Worm (Caenorhabditis elegans) whole organism, early embryonic: ENCODE data around the gene ZK154.5.

ENCODE experiments used
- B0310.2 ChIP-seq: sonication (generic microtip); optimal IDR thresholded peaks from 2 replicates; lab custom pipeline; 2016; ENCODE audit warnings: mild to moderate bottlenecking, missing genetic modification characterization, missing compliant biosample characterization
- F13C5.2 ChIP-seq: sonication (generic microtip); optimal IDR thresholded peaks from 2 replicates; lab custom pipeline; 2017; ENCODE audit warnings: mild to moderate bottlenecking, missing genetic modification characterization, inconsistent platforms, missing compliant biosample characterization
- aly-1 ChIP-seq: sonication (generic microtip); optimal IDR thresholded peaks from 2 replicates; lab custom pipeline; 2016; ENCODE audit warnings: missing genetic modification characterization, missing compliant biosample characterization
- ama-1 ChIP-seq: fragments of 150-350 bp; optimal IDR thresholded peaks from 2 replicates; lab custom pipeline; 2014
- ceh-13 ChIP-seq: fragments of 200-800 bp; sonication (Bioruptor generic); optimal IDR thresholded peaks from 2 replicates; lab custom pipeline; 2018; ENCODE audit warnings: mild to moderate bottlenecking, missing genetic modification characterization, missing compliant biosample characterization
- ceh-36 ChIP-seq: sonication (generic microtip); optimal IDR thresholded peaks from 2 replicates; lab custom pipeline; 2016; ENCODE audit warnings: missing genetic modification characterization, inconsistent platforms, missing compliant biosample characterization
- ets-7 ChIP-seq: sonication (generic microtip); optimal IDR thresholded peaks from 2 replicates; lab custom pipeline; 2016; ENCODE audit warnings: missing genotype, missing genetic modification characterization, missing compliant biosample characterization
- flt-1 ChIP-seq: fragments of 200-800 bp; sonication (Bioruptor generic); IDR thresholded peaks from 2 replicates; pipeline ENCODE4 v1.3.6; 2022; ENCODE audit warnings: missing genetic modification characterization, missing compliant biosample characterization
- hmbx-1 ChIP-seq: sonication (generic microtip); optimal IDR thresholded peaks from 2 replicates; lab custom pipeline; 2016; ENCODE audit warnings: mild to moderate bottlenecking, missing genetic modification characterization, missing compliant biosample characterization
- hmg-4 ChIP-seq: fragments of 200-800 bp; sonication (Bioruptor generic); optimal IDR thresholded peaks from 2 replicates; lab custom pipeline; 2018; ENCODE audit warnings: mild to moderate bottlenecking, missing genetic modification characterization, missing compliant biosample characterization
- hnd-1 ChIP-seq: sonication (generic microtip); optimal IDR thresholded peaks from 2 replicates; lab custom pipeline; 2016; ENCODE audit warnings: missing genetic modification characterization, missing compliant biosample characterization
- pes-1 ChIP-seq: fragments of 200-800 bp; sonication (Bioruptor generic); IDR thresholded peaks from 2 replicates; pipeline ENCODE4 v1.3.6; 2022; ENCODE audit warnings: missing genetic modification reagents, missing genetic modification characterization, missing compliant biosample characterization
- scrt-1 ChIP-seq: fragments of 200-800 bp; sonication (Bioruptor generic); IDR thresholded peaks from 2 replicates; pipeline ENCODE4 v1.3.6; 2022; ENCODE audit warnings: missing genetic modification characterization, missing compliant biosample characterization
- sea-1 ChIP-seq: fragments of 200-800 bp; sonication (Bioruptor generic); conservative IDR thresholded peaks from 2 replicates; pipeline ENCODE4 v1.3.6; 2022; ENCODE audit warnings: missing genetic modification characterization, missing compliant biosample characterization
- tbx-11 ChIP-seq: fragments of 200-800 bp; sonication (Bioruptor generic); IDR thresholded peaks from 2 replicates; pipeline ENCODE4 v1.3.6; 2022; ENCODE audit warnings: missing genetic modification characterization, missing compliant biosample characterization
- tbx-37 ChIP-seq: fragments of 200-800 bp; sonication (Bioruptor generic); conservative IDR thresholded peaks from 2 replicates; pipeline ENCODE4 v1.3.6; 2022; ENCODE audit warnings: missing genetic modification reagents, missing genetic modification characterization, missing compliant biosample characterization
- tra-4 ChIP-seq: sonication (generic microtip); optimal IDR thresholded peaks from 2 replicates; lab custom pipeline; 2017; ENCODE audit warnings: missing genetic modification characterization, missing compliant biosample characterization

The ZK154.5 gene

DNA sequence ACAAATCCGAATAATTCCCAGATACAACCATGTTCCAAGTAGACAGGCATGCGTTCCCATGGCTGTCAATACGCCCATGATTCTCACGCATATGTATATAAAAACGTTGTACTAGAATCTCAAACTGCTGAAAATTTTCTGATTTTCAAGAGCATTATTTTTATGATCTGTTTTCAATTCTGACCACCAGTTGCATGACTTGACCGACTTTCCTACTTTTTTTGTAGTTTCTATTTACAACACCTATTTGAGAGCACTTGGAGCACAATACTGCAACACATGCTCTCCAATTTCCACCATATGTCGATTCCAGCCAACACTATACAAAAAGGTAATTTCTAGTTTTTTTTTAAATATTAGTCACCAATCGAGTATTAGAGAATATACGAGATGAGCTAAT, 43.8 kb downstream of the ZK154.5 start, which contains the start of gene ref-2:
Gene ref-2, plus strand, starts transcription at position 301 of the 400 bp plus-strand sequence.
- no peak for TF ChIP-seq tbx-37 (GFP tag; lab: Robert Waterston, UW)
- no peak for TF ChIP-seq hmg-4 (GFP tag; lab: Kevin White, UChicago)
- TF ChIP-seq F13C5.2 (tag; lab: Kevin White, UChicago), result no peak

ce11 chrX:7739353-7739752, 48.4 kb downstream of the ZK154.5 start, which contains the start of gene K09F5.1:
Gene K09F5.1 (plus strand): TSS chrX:7739653.
- TF ChIP-seq flt-1 (GFP tag; lab: Robert Waterston, UW) (no peak), hmbx-1 (tag; lab: Kevin White, UChicago) (no peak), scrt-1 (GFP tag; lab: Robert Waterston, UW) (no peak), ceh-13 (no peak), tbx-11 (GFP tag; lab: Robert Waterston, UW) (no peak), hnd-1 (tag; lab: Kevin White, UChicago) (no peak), ceh-36 (tag; lab: Kevin White, UChicago) (no peak), sea-1 (GFP tag; lab: Robert Waterston, UW) (no peak)

DNA sequence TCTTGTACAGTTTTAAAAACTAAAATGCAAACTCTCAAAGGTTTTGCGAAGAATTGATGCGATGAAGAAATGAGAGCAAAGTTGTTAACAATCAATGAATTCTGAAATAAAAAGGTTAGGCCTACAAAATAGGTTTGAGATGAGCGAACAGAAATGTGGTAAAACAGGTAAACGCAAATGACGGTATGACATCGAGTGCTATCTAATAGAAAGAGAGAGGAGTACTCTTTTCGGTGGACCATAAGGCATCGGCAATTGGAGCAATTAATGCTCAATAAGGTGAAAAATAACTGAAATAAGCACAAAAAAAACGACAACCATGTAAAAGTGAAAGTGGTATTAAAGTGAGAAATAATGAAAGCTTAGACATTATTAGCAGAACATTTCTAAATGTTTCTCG, 51.6 kb downstream of the ZK154.5 start, which contains the start of gene set-12:
Gene set-12, minus strand, starts transcription at position 101 of the 400 bp plus-strand sequence.
- TF ChIP-seq aly-1 (no peak), ama-1 (lab: Kevin White, UChicago) (no peak), sea-1 (GFP tag; lab: Robert Waterston, UW) (no peak), B0310.2 (tag; lab: Kevin White, UChicago) (no peak), pes-1 (GFP tag; lab: Robert Waterston, UW) (no peak), tbx-11 (GFP tag; lab: Robert Waterston, UW) (no peak), hmg-4 (GFP tag; lab: Kevin White, UChicago) (no peak), hnd-1 (tag; lab: Kevin White, UChicago) (no peak), ceh-13 (no peak), F13C5.2 (tag; lab: Kevin White, UChicago) (no peak), tbx-37 (GFP tag; lab: Robert Waterston, UW) (no peak), ets-7 (no peak), flt-1 (GFP tag; lab: Robert Waterston, UW) (no peak), tra-4 (tag; lab: Kevin White, UChicago) (no peak), hmbx-1 (tag; lab: Kevin White, UChicago) (no peak), ceh-36 (tag; lab: Kevin White, UChicago) (no peak), scrt-1 (GFP tag; lab: Robert Waterston, UW) (no peak)

ce11 chrX:7733571-7733970, 54.2 kb downstream of the ZK154.5 start:
- TF ChIP-seq tbx-37 (GFP tag; lab: Robert Waterston, UW) (no peak), tra-4 (tag; lab: Kevin White, UChicago) (no peak), ceh-13 (no peak), aly-1 (no peak), tbx-11 (GFP tag; lab: Robert Waterston, UW) (no peak), flt-1 (GFP tag; lab: Robert Waterston, UW) (no peak), sea-1 (GFP tag; lab: Robert Waterston, UW) (no peak), ceh-36 (tag; lab: Kevin White, UChicago) (no peak), F13C5.2 (tag; lab: Kevin White, UChicago) (no peak), scrt-1 (GFP tag; lab: Robert Waterston, UW) (no peak), hnd-1 (tag; lab: Kevin White, UChicago) (no peak), pes-1 (GFP tag; lab: Robert Waterston, UW) (no peak), ama-1 (lab: Kevin White, UChicago) (no peak), hmg-4 (GFP tag; lab: Kevin White, UChicago) (no peak), ets-7 (no peak), hmbx-1 (tag; lab: Kevin White, UChicago) (no peak), B0310.2 (tag; lab: Kevin White, UChicago) (no peak)
